Fruit fly (Drosophila melanogaster) whole organism, embryonic: ENCODE data around the gene CG16959.

Experiments
- CG16815 ChIP-seq: fragments of 200-800 bp; sonication (Bioruptor generic); optimal IDR thresholded peaks from 3 replicates; lab custom pipeline; 2017; ENCODE audit warnings: missing biosample characterization, mild to moderate bottlenecking, missing genetic modification characterization
- CG16863 ChIP-seq: fragments of 200-800 bp; sonication (Bioruptor generic); optimal IDR thresholded peaks from 3 replicates; lab custom pipeline; 2016; ENCODE audit warnings: missing biosample characterization, missing genetic modification characterization
- CG18599 ChIP-seq: fragments of 200-800 bp; sonication (Bioruptor generic); optimal IDR thresholded peaks from 3 replicates; lab custom pipeline; 2017; ENCODE audit warnings: missing biosample characterization, missing genetic modification characterization, mild to moderate bottlenecking, moderate library complexity, missing genetic modification reagents
- CG2120 ChIP-seq: fragments of 200-800 bp; sonication (Bioruptor generic); optimal IDR thresholded peaks from 3 replicates; lab custom pipeline; 2016; ENCODE audit warnings: missing biosample characterization, missing genetic modification characterization
- CG2129 ChIP-seq: fragments of 200-800 bp; sonication (Bioruptor generic); IDR thresholded peaks from 2 replicates; pipeline ENCODE4 v1.3.6; 2022; ENCODE audit warnings: missing biosample characterization, missing genetic modification characterization; ENCODE audit not compliant: partially characterized antibody
- CG2875 ChIP-seq: fragments of 200-800 bp; sonication (Bioruptor generic); optimal IDR thresholded peaks from 2 replicates; lab custom pipeline; 2017; ENCODE audit warnings: missing biosample characterization, mild to moderate bottlenecking, missing genetic modification characterization, missing genetic modification reagents
- CG31441 ChIP-seq: fragments of 200-800 bp; sonication (Bioruptor generic); IDR thresholded peaks from 2 replicates; pipeline ENCODE4 v1.3.6; 2022; ENCODE audit warnings: missing biosample characterization, missing genetic modification characterization
- CG32772 ChIP-seq: fragments of 200-800 bp; sonication (Bioruptor generic); IDR thresholded peaks from 2 replicates; pipeline ENCODE4 v1.3.6; 2022; ENCODE audit warnings: missing biosample characterization, missing genetic modification characterization
- CG33557 ChIP-seq: fragments of 200-800 bp; sonication (Bioruptor generic); optimal IDR thresholded peaks from 2 replicates; lab custom pipeline; 2019; ENCODE audit warnings: missing biosample characterization, mild to moderate bottlenecking, missing genetic modification characterization, moderate library complexity
- CG3407 ChIP-seq: fragments of 200-800 bp; sonication (Bioruptor generic); optimal IDR thresholded peaks from 2 replicates; lab custom pipeline; 2018; ENCODE audit warnings: missing biosample characterization, mild to moderate bottlenecking, missing genetic modification characterization
- CG3726 ChIP-seq: fragments of 200-800 bp; sonication (Bioruptor generic); IDR thresholded peaks from 3 replicates; pipeline ENCODE4, ENCODE4 v1.3.6; 2022; ENCODE audit warnings: missing biosample characterization, missing genetic modification characterization
- CG3995 ChIP-seq: fragments of 200-800 bp; sonication (Bioruptor generic); optimal IDR thresholded peaks from 3 replicates; lab custom pipeline; 2016; ENCODE audit warnings: missing biosample characterization, missing genetic modification characterization
- CG4282 ChIP-seq: fragments of 200-800 bp; sonication (Bioruptor generic); optimal IDR thresholded peaks from 2 replicates; lab custom pipeline; 2016; ENCODE audit warnings: missing biosample characterization, missing genetic modification characterization
- CG6813 ChIP-seq: fragments of 200-800 bp; sonication (Bioruptor generic); optimal IDR thresholded peaks from 2 replicates; lab custom pipeline; 2017; ENCODE audit warnings: missing biosample characterization, missing genetic modification characterization, mild to moderate bottlenecking, moderate library complexity, missing genetic modification reagents
- CG7786 ChIP-seq: fragments of 200-800 bp; sonication (Bioruptor generic); optimal IDR thresholded peaks from 2 replicates; lab custom pipeline; 2016; ENCODE audit warnings: missing biosample characterization, missing genetic modification characterization
- CG9932 ChIP-seq: fragments of 200-800 bp; sonication (Bioruptor generic); IDR thresholded peaks from 2 replicates; pipeline ENCODE4 v1.3.6; 2022; ENCODE audit warnings: missing biosample characterization, missing genetic modification characterization
- D19A ChIP-seq: fragments of 200-800 bp; optimal IDR thresholded peaks from 3 replicates; lab custom pipeline; 2019; ENCODE audit warnings: missing biosample characterization, mild to moderate bottlenecking, missing genetic modification characterization, moderate library complexity
- Deaf1 ChIP-seq: fragments of 200-800 bp; optimal IDR thresholded peaks from 3 replicates; lab custom pipeline; 2019; ENCODE audit warnings: missing biosample characterization, mild to moderate bottlenecking, missing genetic modification characterization, moderate library complexity
- Dll ChIP-seq: fragments of 200-800 bp; sonication (Bioruptor generic); IDR thresholded peaks from 4 replicates; pipeline ENCODE4 v1.3.6; 2022; ENCODE audit warnings: missing biosample characterization, missing genetic modification characterization; ENCODE audit not compliant: partially characterized antibody
- E2f1 ChIP-seq: fragments of 200-800 bp; sonication (Bioruptor generic); IDR thresholded peaks from 2 replicates; pipeline ENCODE4 v1.3.6; 2022; ENCODE audit warnings: missing biosample characterization, missing genetic modification characterization
- ERR ChIP-seq: fragments of 200-800 bp; sonication (Bioruptor generic); optimal IDR thresholded peaks from 2 replicates; lab custom pipeline; 2016; ENCODE audit warnings: missing biosample characterization, missing genetic modification characterization
- Kr ChIP-seq: fragments of 200-800 bp; sonication (Bioruptor generic); optimal IDR thresholded peaks from 2 replicates; lab custom pipeline; 2017; ENCODE audit warnings: missing biosample characterization, mild to moderate bottlenecking, missing genetic modification characterization
- Mrtf ChIP-seq: fragments of 200-800 bp; sonication (Bioruptor generic); IDR thresholded peaks from 3 replicates; pipeline ENCODE4 v1.3.6; 2022; ENCODE audit warnings: missing biosample characterization, missing genetic modification characterization
- Nf-YB ChIP-seq: fragments of 200-800 bp; sonication (Bioruptor generic); optimal IDR thresholded peaks from 3 replicates; lab custom pipeline; 2019; ENCODE audit warnings: missing biosample characterization, mild to moderate bottlenecking, missing genetic modification characterization, moderate library complexity
- TFAM ChIP-seq: fragments of 200-800 bp; sonication (Bioruptor generic); optimal IDR thresholded peaks from 2 replicates; lab custom pipeline; 2017; ENCODE audit warnings: missing biosample characterization, missing genetic modification characterization, inconsistent platforms
- ato ChIP-seq: fragments of 200-800 bp; sonication (Bioruptor generic); IDR thresholded peaks from 2 replicates; pipeline ENCODE4 v1.3.6; 2022; ENCODE audit warnings: missing biosample characterization, missing genetic modification characterization; ENCODE audit not compliant: partially characterized antibody
- caup ChIP-seq: fragments of 200-800 bp; sonication (Bioruptor generic); optimal IDR thresholded peaks from 3 replicates; lab custom pipeline; 2017; ENCODE audit warnings: missing biosample characterization, mild to moderate bottlenecking, missing genetic modification characterization, moderate library complexity; ENCODE audit not compliant: severe bottlenecking
- cg ChIP-seq: fragments of 200-800 bp; sonication (Bioruptor generic); optimal IDR thresholded peaks from 3 replicates; lab custom pipeline; 2019; ENCODE audit warnings: missing biosample characterization, mild to moderate bottlenecking, missing genetic modification characterization, moderate library complexity
- corto ChIP-seq: fragments of 200-800 bp; sonication (Bioruptor generic); optimal IDR thresholded peaks from 2 replicates; lab custom pipeline; 2016; ENCODE audit warnings: missing biosample characterization, mild to moderate bottlenecking, missing genetic modification characterization, moderate library complexity
- crp ChIP-seq, 2 experiments: fragments of 200-800 bp; sonication (Bioruptor generic); optimal IDR thresholded peaks; 2 replicates in 1 of 2; 3 replicates in 1 of 2; lab custom pipeline; 2017; ENCODE audit warnings: missing biosample characterization in 2 of 2, missing genetic modification characterization in 2 of 2, mild to moderate bottlenecking in 1 of 2, moderate library complexity in 1 of 2
- cwo ChIP-seq: fragments of 200-800 bp; sonication (Bioruptor generic); optimal IDR thresholded peaks from 3 replicates; lab custom pipeline; 2017; ENCODE audit warnings: missing biosample characterization, missing genetic modification characterization, mild to moderate bottlenecking, moderate library complexity, missing genetic modification reagents
- dan ChIP-seq: fragments of 200-800 bp; sonication (Bioruptor generic); IDR thresholded peaks from 2 replicates; pipeline ENCODE4 v1.3.6; 2022; ENCODE audit warnings: missing biosample characterization, missing genetic modification characterization
- dmrt99B ChIP-seq: fragments of 200-800 bp; sonication (Bioruptor generic); optimal IDR thresholded peaks from 2 replicates; lab custom pipeline; 2018; ENCODE audit warnings: missing biosample characterization, mild to moderate bottlenecking, missing genetic modification characterization, moderate library complexity
- ems ChIP-seq: fragments of 200-800 bp; sonication (Bioruptor generic); optimal IDR thresholded peaks from 3 replicates; lab custom pipeline; 2016; ENCODE audit warnings: missing biosample characterization, missing genetic modification characterization
- esg ChIP-seq: fragments of 200-800 bp; sonication (Bioruptor generic); conservative IDR thresholded peaks from 2 replicates; pipeline ENCODE4 v1.3.6; 2022; ENCODE audit warnings: missing biosample characterization, missing genetic modification characterization
- fu2 ChIP-seq: fragments of 200-800 bp; sonication (Bioruptor generic); optimal IDR thresholded peaks from 2 replicates; lab custom pipeline; 2016; ENCODE audit warnings: missing biosample characterization, missing genetic modification characterization
- kay ChIP-seq: fragments of 200-800 bp; sonication (Bioruptor generic); optimal IDR thresholded peaks from 2 replicates; lab custom pipeline; 2016; ENCODE audit warnings: missing biosample characterization, missing genetic modification characterization
- knrl ChIP-seq: fragments of 200-800 bp; sonication (Bioruptor generic); IDR thresholded peaks from 3 replicates; pipeline ENCODE4 v1.3.6; 2022; ENCODE audit warnings: missing biosample characterization, missing genetic modification characterization; ENCODE audit not compliant: partially characterized antibody
- mam ChIP-seq: fragments of 200-800 bp; sonication (Bioruptor generic); optimal IDR thresholded peaks from 3 replicates; lab custom pipeline; 2016; ENCODE audit warnings: missing biosample characterization, missing genetic modification characterization
- mld ChIP-seq: fragments of 200-800 bp; sonication (Bioruptor generic); IDR thresholded peaks from 3 replicates; pipeline ENCODE4 v1.3.6; 2022; ENCODE audit warnings: missing biosample characterization, missing genetic modification characterization; ENCODE audit not compliant: partially characterized antibody
- phol ChIP-seq: fragments of 200-800 bp; sonication (Bioruptor generic); optimal IDR thresholded peaks from 3 replicates; lab custom pipeline; 2018; ENCODE audit warnings: missing biosample characterization, mild to moderate bottlenecking, missing genetic modification characterization, moderate library complexity
- pnt ChIP-seq: fragments of 200-800 bp; sonication (Bioruptor generic); optimal IDR thresholded peaks from 3 replicates; lab custom pipeline; 2016; ENCODE audit warnings: missing biosample characterization, missing genetic modification characterization
- ranshi ChIP-seq: fragments of 200-800 bp; sonication (Bioruptor generic); IDR thresholded peaks from 2 replicates; pipeline ENCODE4 v1.3.6; 2022; ENCODE audit warnings: missing biosample characterization, missing genetic modification characterization
- sens ChIP-seq: fragments of 200-800 bp; sonication (Bioruptor generic); peaks from one replicate; lab custom pipeline; 2016; ENCODE audit warnings: missing biosample characterization, missing genetic modification characterization
- sima ChIP-seq: fragments of 200-800 bp; sonication (Bioruptor generic); optimal IDR thresholded peaks from 2 replicates; lab custom pipeline; 2016; ENCODE audit warnings: missing biosample characterization, missing genetic modification characterization
- ttk ChIP-seq: fragments of 200-800 bp; sonication (Bioruptor generic); IDR thresholded peaks from 2 replicates; pipeline ENCODE4 v2.1.2; 2022; ENCODE audit warnings: missing biosample characterization, missing genetic modification characterization
- twi ChIP-seq: fragments of 200-800 bp; optimal IDR thresholded peaks from 2 replicates; lab custom pipeline; 2019; ENCODE audit warnings: missing biosample characterization, mild to moderate bottlenecking, missing genetic modification characterization, moderate library complexity

CG16959 gene

dm6 chr3L:15136659-15137572, 11.8 kb upstream of the CG16959 start, which contains the start of gene CG12316 (continued):
- TF ChIP-seq CG33557 (GFP tag; lab: Kevin White, UChicago) = peak; percentile 96
- TF ChIP-seq CG2875 (GFP tag; lab: Kevin White, UChicago) = peak; percentile 89
- peak in 1 of 2 experiments; percentile 48 for TF ChIP-seq crp (GFP tag; optimal IDR thresholded peaks at IDR 0.05; lab: Kevin White, UChicago)
- TF ChIP-seq D19A (tag; lab: Kevin White, UChicago) = peak; percentile 90
- peak; percentile 80 for TF ChIP-seq pnt (GFP tag; lab: Kevin White, UChicago)
- TF ChIP-seq sens (GFP tag; lab: Kevin White, UChicago) = peak; percentile 100
- peak; percentile 77 for TF ChIP-seq E2f1 (GFP tag; lab: Robert Waterston, UW)
- TF ChIP-seq knrl (GFP tag; lab: Robert Waterston, UW) = peak; percentile 70
- peak; percentile 96 for TF ChIP-seq CG18599
- peak; percentile 77 for TF ChIP-seq CG3995 (GFP tag; lab: Kevin White, UChicago)
- peak; percentile 91 for TF ChIP-seq dmrt99B
- TF ChIP-seq dan (GFP tag; lab: Robert Waterston, UW) = no peak
- TF ChIP-seq Nf-YB = peak; percentile 80
- peak; percentile 83 for TF ChIP-seq esg (GFP tag; lab: Robert Waterston, UW)
- TF ChIP-seq cwo (GFP tag; lab: Kevin White, UChicago) = peak; percentile 90
- TF ChIP-seq ranshi (GFP tag; lab: Robert Waterston, UW) = peak; percentile 83
- TF ChIP-seq cg (GFP tag; lab: Kevin White, UChicago) = no peak
- peak; percentile 79 for TF ChIP-seq Deaf1
- TF ChIP-seq corto = peak; percentile 82
- peak; percentile 73; the same call in 2 of the 3 replicates for TF ChIP-seq CG3726 (GFP tag; lab: Robert Waterston, UW)
- TF ChIP-seq phol = peak; percentile 91
- TF ChIP-seq CG2120 (GFP tag; lab: Kevin White, UChicago) = peak; percentile 92
- TF ChIP-seq fu2 (GFP tag; lab: Kevin White, UChicago) = peak; percentile 82
- TF ChIP-seq Dll (GFP tag; lab: Robert Waterston, UW) = peak; percentile 92
- peak; percentile 73 for TF ChIP-seq ttk (GFP tag; lab: Robert Waterston, UW)
- TF ChIP-seq sima (GFP tag; lab: Kevin White, UChicago) = peak; percentile 84
- TF ChIP-seq Kr (GFP tag; lab: Kevin White, UChicago) = peak; percentile 72
- peak; percentile 87 for TF ChIP-seq ERR (GFP tag; lab: Kevin White, UChicago)
- TF ChIP-seq CG6813 = peak; percentile 94
- TF ChIP-seq CG3407 = peak; percentile 85
- TF ChIP-seq CG7786 (GFP tag; lab: Kevin White, UChicago) = peak; percentile 94
- peak; percentile 90 for TF ChIP-seq CG31441 (GFP tag; lab: Robert Waterston, UW)
- peak; percentile 72 for TF ChIP-seq CG4282 (GFP tag; lab: Kevin White, UChicago)
- peak; percentile 69 for TF ChIP-seq CG2129 (GFP tag; lab: Robert Waterston, UW)
- TF ChIP-seq CG32772 = no peak; the same call in none of the 2 replicates
- TF ChIP-seq caup = peak; percentile 90
- peak; percentile 95 for TF ChIP-seq ems (GFP tag; lab: Kevin White, UChicago)
- TF ChIP-seq CG16863 (GFP tag; lab: Kevin White, UChicago) = peak; percentile 91
- peak; percentile 36; the same call in 1 of the 2 replicates for TF ChIP-seq ato (GFP tag; lab: Robert Waterston, UW)
- TF ChIP-seq Mrtf (GFP tag; lab: Robert Waterston, UW) = peak; percentile 79
- TF ChIP-seq CG16815 (GFP tag; lab: Kevin White, UChicago) = peak; percentile 85
- TF ChIP-seq twi (tag; lab: Kevin White, UChicago) = peak; percentile 86
- TF ChIP-seq CG9932 = peak; percentile 81
- peak; percentile 86 for TF ChIP-seq mam (GFP tag; lab: Kevin White, UChicago)
- TF ChIP-seq TFAM (GFP tag; lab: Kevin White, UChicago) = peak; percentile 65
- peak; percentile 47; the same call in 1 of the 3 replicates for TF ChIP-seq mld
- TF ChIP-seq kay (GFP tag; lab: Kevin White, UChicago) = peak; percentile 53
